Worm (Caenorhabditis elegans): ENCODE data around the gene Y77E11A.8.

DNA sequence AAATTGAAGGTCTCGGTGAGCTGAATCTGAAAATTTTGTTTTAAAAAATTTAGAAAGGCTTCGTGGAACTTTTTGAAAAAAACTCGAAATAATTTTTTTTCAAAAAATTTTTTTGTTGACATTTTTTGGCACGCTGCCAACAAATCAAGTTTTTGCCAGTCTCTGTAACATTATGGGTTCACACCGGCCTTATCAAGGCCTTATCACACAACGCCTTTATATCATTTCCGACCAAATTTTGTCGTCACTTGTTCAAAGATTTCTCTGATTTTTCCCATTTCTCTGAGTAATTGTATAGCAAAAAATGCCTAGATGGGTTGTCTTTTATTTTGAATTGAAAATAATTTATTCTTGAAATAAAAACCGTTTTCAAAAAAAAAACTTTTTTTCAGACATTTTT, 19.1 kb downstream of the Y77E11A.8 start:
- TF ChIP-seq nhr-77 (tag; optimal IDR thresholded peaks at IDR 0.05) (no peak), nhr-25 (tag; optimal IDR thresholded peaks at IDR 0.05) (no peak), snpc-4 (tag; optimal IDR thresholded peaks at IDR 0.05) (no peak), nhr-28 (tag; optimal IDR thresholded peaks at IDR 0.05) (no peak), elt-3 (tag; optimal IDR thresholded peaks at IDR 0.05) (peak in 1 of 3 experiments; percentile 79), ceh-16 (tag; optimal IDR thresholded peaks at IDR 0.05) (no peak), elt-1 (tag; optimal IDR thresholded peaks at IDR 0.05) (no peak), fkh-10 (GFP tag; optimal IDR thresholded peaks at IDR 0.05) (no peak), fos-1 (tag; optimal IDR thresholded peaks at IDR 0.05) (no peak), ama-1 (optimal IDR thresholded peaks at IDR 0.05) (no peak), nhr-237 (tag; optimal IDR thresholded peaks at IDR 0.05) (no peak), egl-27 (tag; optimal IDR thresholded peaks at IDR 0.05) (no peak), daf-12 (tag; optimal IDR thresholded peaks at IDR 0.05) (no peak)

Measured in whole organism, L3 larva.